Fruit fly (Drosophila melanogaster): ENCODE measurements around the gene CG11756.

Gene CG11756

DNA sequence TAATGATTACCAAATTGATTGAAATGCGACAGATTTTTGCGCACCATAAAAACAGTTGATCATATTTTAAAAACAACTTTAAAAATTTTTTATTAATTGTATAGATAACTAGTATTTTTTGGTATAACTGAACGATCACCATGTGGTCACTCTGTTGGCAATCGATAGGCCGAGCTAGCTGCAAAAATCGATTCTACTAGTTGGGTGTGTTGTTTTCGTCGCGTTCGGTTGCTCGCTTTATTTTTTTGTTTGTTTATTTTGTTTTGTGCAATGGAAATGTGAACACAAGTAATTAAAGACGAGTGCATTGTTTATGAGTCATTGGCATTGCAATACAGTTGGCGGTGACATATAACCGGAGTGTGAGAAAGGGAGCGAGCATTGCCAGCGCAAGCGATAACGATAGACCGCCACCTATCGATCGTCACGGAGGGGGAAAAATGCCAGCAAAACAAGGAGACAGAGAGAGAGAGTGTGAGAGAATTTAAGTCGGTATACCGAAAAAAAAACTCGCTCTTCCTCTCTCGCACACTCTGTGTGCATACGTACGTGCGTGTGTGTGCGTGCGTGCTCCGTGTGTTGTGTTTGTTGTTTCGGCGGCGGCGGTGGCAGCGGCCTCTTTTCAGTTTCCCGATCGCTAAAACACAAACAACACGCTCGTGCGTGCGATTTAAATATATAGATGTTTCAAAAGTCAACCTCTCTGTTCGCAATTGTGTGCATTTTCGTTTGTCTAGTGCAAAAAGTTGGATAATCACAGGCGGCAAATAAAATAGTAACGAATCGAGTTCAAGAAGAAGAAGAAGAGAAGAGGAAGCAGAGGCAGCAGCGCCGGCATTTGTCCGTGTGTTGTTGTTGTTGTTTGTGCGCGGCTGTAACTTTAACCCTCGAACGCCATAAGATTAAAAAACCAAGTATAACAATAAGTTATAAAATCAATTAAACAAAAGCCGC is 41.9 kb downstream of the CG11756 start (continued):
- TF ChIP-seq CG17385 (GFP tag; optimal IDR thresholded peaks at IDR 0.05) = peak; percentile 96
- TF ChIP-seq CG32772 (GFP tag; IDR thresholded peaks at IDR 0.05) = no peak
- no peak for TF ChIP-seq CG10431 (GFP tag; optimal IDR thresholded peaks at IDR 0.05)
- peak; percentile 63 for TF ChIP-seq CG12659 (GFP tag; optimal IDR thresholded peaks at IDR 0.05)
- TF ChIP-seq CG7963 (GFP tag; IDR thresholded peaks at IDR 0.05; ENCODE audit: partially characterized antibody) = peak; percentile 81
- no peak for TF ChIP-seq CG7786 (GFP tag; optimal IDR thresholded peaks at IDR 0.05)
- no peak for TF ChIP-seq CG10959 (GFP tag; IDR thresholded peaks at IDR 0.05)
- no peak for TF ChIP-seq CG11696 (GFP tag; IDR thresholded peaks at IDR 0.05)
- peak; percentile 16 for TF ChIP-seq CG5180 (GFP tag; optimal IDR thresholded peaks at IDR 0.05)
- TF ChIP-seq CG13624 (GFP tag; optimal IDR thresholded peaks at IDR 0.05) = no peak
- no peak for TF ChIP-seq CG9876 (GFP tag; optimal IDR thresholded peaks at IDR 0.05)
- peak; percentile 88 for TF ChIP-seq tna (GFP tag; IDR thresholded peaks at IDR 0.05; ENCODE audit: partially characterized antibody)
- TF ChIP-seq Fer1 (GFP tag; optimal IDR thresholded peaks at IDR 0.05) = peak; percentile 10
- TF ChIP-seq Hsf (GFP tag; optimal IDR thresholded peaks at IDR 0.05) = no peak
- TF ChIP-seq CG1647 (GFP tag; optimal IDR thresholded peaks at IDR 0.05) = no peak
- no peak for TF ChIP-seq corto (GFP tag; optimal IDR thresholded peaks at IDR 0.05)
- TF ChIP-seq hth (optimal IDR thresholded peaks at IDR 0.05) = no peak
- TF ChIP-seq Dp (GFP tag; optimal IDR thresholded peaks at IDR 0.05) = peak; percentile 18
- peak; percentile 83 for TF ChIP-seq CG14860 (GFP tag; IDR thresholded peaks at IDR 0.05; ENCODE audit: partially characterized antibody)
- peak; percentile 14 for TF ChIP-seq CG18599 (GFP tag; optimal IDR thresholded peaks at IDR 0.05)
- TF ChIP-seq ro (GFP tag; IDR thresholded peaks at IDR 0.05) = no peak
- peak; percentile 58 for TF ChIP-seq Jarid2 (GFP tag; optimal IDR thresholded peaks at IDR 0.05)
- no peak for TF ChIP-seq CG12219 (GFP tag; optimal IDR thresholded peaks at IDR 0.05)
- TF ChIP-seq nau (GFP tag; optimal IDR thresholded peaks at IDR 0.05) = no peak
- no peak for TF ChIP-seq vvl (GFP tag; IDR thresholded peaks at IDR 0.05)
- no peak for TF ChIP-seq odd (GFP tag; optimal IDR thresholded peaks at IDR 0.05)
- no peak for TF ChIP-seq CG2678 (tag; optimal IDR thresholded peaks at IDR 0.05)
- TF ChIP-seq CG7745 (tag; optimal IDR thresholded peaks at IDR 0.05) = no peak
- TF ChIP-seq sens-2 (GFP tag; IDR thresholded peaks at IDR 0.05) = no peak
- TF ChIP-seq CG12236 (GFP tag; optimal IDR thresholded peaks at IDR 0.05) = no peak
- no peak for TF ChIP-seq oc (tag; optimal IDR thresholded peaks at IDR 0.05)
- peak; percentile 76 for TF ChIP-seq CG13287 (GFP tag; IDR thresholded peaks at IDR 0.05; ENCODE audit: partially characterized antibody)
- TF ChIP-seq Drgx (GFP tag; IDR thresholded peaks at IDR 0.05) = no peak
- TF ChIP-seq NfI (GFP tag; optimal IDR thresholded peaks at IDR 0.05) = no peak
- TF ChIP-seq dati (GFP tag; IDR thresholded peaks at IDR 0.05) = no peak
- TF ChIP-seq CG15601 (tag; optimal IDR thresholded peaks at IDR 0.05) = no peak
- TF ChIP-seq fru (optimal IDR thresholded peaks at IDR 0.05) = no peak
- TF ChIP-seq gcm2 (GFP tag; optimal IDR thresholded peaks at IDR 0.05) = no peak
- TF ChIP-seq hkb (optimal IDR thresholded peaks at IDR 0.05) = no peak
- no peak for TF ChIP-seq hkb (GFP tag; IDR thresholded peaks at IDR 0.05)
- TF ChIP-seq sim (GFP tag; IDR thresholded peaks at IDR 0.05) = no peak
- peak in 1 of 2 experiments; percentile 15 for TF ChIP-seq tll (GFP tag; optimal IDR thresholded peaks at IDR 0.05)
- TF ChIP-seq CG11723 (GFP tag; optimal IDR thresholded peaks at IDR 0.05) = no peak
- TF ChIP-seq H2.0 (GFP tag; IDR thresholded peaks at IDR 0.05) = no peak
- no peak for TF ChIP-seq CG34376 (GFP tag; optimal IDR thresholded peaks at IDR 0.05)
- no peak for TF ChIP-seq cad (GFP tag; optimal IDR thresholded peaks at IDR 0.05)
- TF ChIP-seq chif (GFP tag; optimal IDR thresholded peaks at IDR 0.05) = no peak
- TF ChIP-seq repo (GFP tag; optimal IDR thresholded peaks at IDR 0.05) = no peak
- TF ChIP-seq Mrtf (GFP tag; IDR thresholded peaks at IDR 0.05) = no peak
